Worm (Caenorhabditis elegans) whole organism, L1 larva: ENCODE results near the gene lgc-24.

Source experiments
- C34B4.2 ChIP-seq: sonication (generic microtip); optimal IDR thresholded peaks from 2 replicates; lab custom pipeline; 2017; ENCODE audit warnings: mild to moderate bottlenecking, missing genetic modification characterization, missing compliant biosample characterization
- aly-2 ChIP-seq: fragments of 150-350 bp; optimal IDR thresholded peaks from 2 replicates; lab custom pipeline; 2014; ENCODE audit warnings: missing biosample characterization, missing genetic modification characterization
- ceh-63 ChIP-seq: fragments of 200-800 bp; sonication (Bioruptor generic); optimal IDR thresholded peaks from 2 replicates; lab custom pipeline; 2018; ENCODE audit warnings: mild to moderate bottlenecking, missing genetic modification characterization, missing compliant biosample characterization
- ces-1 ChIP-seq: fragments of 150-350 bp; optimal IDR thresholded peaks from 2 replicates; lab custom pipeline; 2014; ENCODE audit warnings: missing biosample characterization, missing genetic modification reagents, missing genetic modification characterization
- dpl-1 ChIP-seq, 3 experiments: fragments of 150-350 bp in 2 of 3; sonication (generic microtip) in 1 of 3; optimal IDR thresholded peaks; 2 replicates each; lab custom pipeline; 2014 to 2017; ENCODE audit warnings: missing biosample characterization in 3 of 3, missing genetic modification characterization in 3 of 3, missing genetic modification reagents in 3 of 3
- efl-1 ChIP-seq, 4 experiments: fragments of 150-350 bp; optimal IDR thresholded peaks in 3 of 4; peaks in 1 of 4; 1 replicate in 1 of 4; 2 replicates in 3 of 4; lab custom pipeline; 2014; ENCODE audit warnings: missing biosample characterization in 2 of 4, missing genetic modification characterization in 2 of 4, missing genetic modification reagents in 2 of 4
- egl-27 ChIP-seq, 2 experiments: fragments of 150-350 bp in 1 of 2; sonication (generic microtip); optimal IDR thresholded peaks; 3 replicates each; lab custom pipeline; 2017 to 2018; ENCODE audit warnings: missing biosample characterization in 2 of 2, missing genetic modification characterization in 2 of 2, missing genetic modification reagents in 2 of 2
- elt-2 ChIP-seq: sonication (generic microtip); optimal IDR thresholded peaks from 2 replicates; lab custom pipeline; 2016; ENCODE audit warnings: missing genetic modification characterization, mild to moderate bottlenecking, inconsistent platforms, missing compliant biosample characterization, missing genetic modification reagents
- fkh-10 ChIP-seq: sonication (generic microtip); optimal IDR thresholded peaks from 2 replicates; lab custom pipeline; 2017; ENCODE audit warnings: missing biosample characterization, missing genetic modification reagents, missing genetic modification characterization
- fkh-4 ChIP-seq: sonication (generic microtip); optimal IDR thresholded peaks from 2 replicates; lab custom pipeline; 2016; ENCODE audit warnings: missing compliant biosample characterization, missing genetic modification characterization, borderline replicate concordance
- hlh-17 ChIP-seq: fragments of 200-800 bp; sonication (Bioruptor generic); optimal IDR thresholded peaks from 2 replicates; lab custom pipeline; 2018; ENCODE audit warnings: missing genetic modification characterization, mild to moderate bottlenecking, missing compliant biosample characterization, moderate library complexity, borderline replicate concordance
- hlh-4 ChIP-seq: sonication (generic microtip); optimal IDR thresholded peaks from 2 replicates; lab custom pipeline; 2016; ENCODE audit warnings: mild to moderate bottlenecking, missing genetic modification characterization, missing compliant biosample characterization
- hpl-2 ChIP-seq: fragments of 150-350 bp; optimal IDR thresholded peaks from 2 replicates; lab custom pipeline; 2014; ENCODE audit warnings: missing biosample characterization, missing genetic modification reagents, missing genetic modification characterization
- jun-1 ChIP-seq: fragments of 150-350 bp; optimal IDR thresholded peaks from 2 replicates; lab custom pipeline; 2014; ENCODE audit warnings: missing biosample characterization, missing genetic modification reagents, missing genetic modification characterization
- lin-14 ChIP-seq: fragments of 200-800 bp; sonication (Bioruptor generic); optimal IDR thresholded peaks from 2 replicates; lab custom pipeline; 2018; ENCODE audit warnings: mild to moderate bottlenecking, missing genetic modification characterization, moderate library complexity, missing compliant biosample characterization
- lin-35 ChIP-seq, 2 experiments: fragments of 150-350 bp; optimal IDR thresholded peaks; 2 replicates each; lab custom pipeline; 2014; ENCODE audit warnings: missing biosample characterization in 2 of 2, missing genetic modification characterization in 2 of 2, missing genetic modification reagents in 2 of 2
- lin-39 ChIP-seq: fragments of 150-350 bp; optimal IDR thresholded peaks from 2 replicates; lab custom pipeline; 2014; ENCODE audit warnings: missing biosample characterization, missing genetic modification reagents, missing genetic modification characterization
- lsy-2 ChIP-seq, 2 experiments: fragments of 150-350 bp; optimal IDR thresholded peaks; 2 replicates each; lab custom pipeline; 2014; ENCODE audit warnings: missing biosample characterization in 2 of 2, missing genetic modification characterization in 2 of 2
- mab-9 ChIP-seq: fragments of 200-800 bp; sonication (Bioruptor generic); IDR thresholded peaks from 2 replicates; pipeline ENCODE4 v1.3.6; 2022; ENCODE audit warnings: missing genetic modification reagents, missing genetic modification characterization, missing compliant biosample characterization
- mef-2 ChIP-seq: fragments of 150-350 bp; optimal IDR thresholded peaks from 2 replicates; lab custom pipeline; 2014; ENCODE audit warnings: missing biosample characterization, missing genetic modification characterization
- nhr-11 ChIP-seq: fragments of 150-350 bp; optimal IDR thresholded peaks from 2 replicates; lab custom pipeline; 2014; ENCODE audit warnings: missing biosample characterization, missing genetic modification characterization
- nhr-12 ChIP-seq: sonication (generic microtip); optimal IDR thresholded peaks from 2 replicates; lab custom pipeline; 2017; ENCODE audit warnings: missing biosample characterization, missing genetic modification characterization
- nhr-19 ChIP-seq: fragments of 200-800 bp; sonication (Bioruptor generic); conservative IDR thresholded peaks from 2 replicates; pipeline ENCODE4 v1.3.6; 2022; ENCODE audit warnings: missing genetic modification characterization, missing compliant biosample characterization
- nhr-20 ChIP-seq: sonication (generic microtip); optimal IDR thresholded peaks from 2 replicates; lab custom pipeline; 2016; ENCODE audit warnings: mild to moderate bottlenecking, missing genetic modification characterization, missing compliant biosample characterization
- nhr-237 ChIP-seq: fragments of 150-350 bp; optimal IDR thresholded peaks from 2 replicates; lab custom pipeline; 2014; ENCODE audit warnings: missing biosample characterization, missing genetic modification characterization
- nhr-28 ChIP-seq: fragments of 150-350 bp; optimal IDR thresholded peaks from 2 replicates; lab custom pipeline; 2014; ENCODE audit warnings: missing biosample characterization, missing genetic modification characterization
- nhr-47 ChIP-seq: sonication (generic microtip); optimal IDR thresholded peaks from 2 replicates; lab custom pipeline; 2016; ENCODE audit warnings: mild to moderate bottlenecking, missing genetic modification characterization, moderate library complexity, missing compliant biosample characterization
- nhr-71 ChIP-seq: sonication (generic microtip); optimal IDR thresholded peaks from 2 replicates; lab custom pipeline; 2016; ENCODE audit warnings: mild to moderate bottlenecking, missing genetic modification characterization, moderate library complexity, missing compliant biosample characterization
- nhr-77 ChIP-seq: fragments of 150-350 bp; optimal IDR thresholded peaks from 2 replicates; lab custom pipeline; 2014; ENCODE audit warnings: missing biosample characterization, missing genetic modification characterization
- pag-3 ChIP-seq: sonication (generic microtip); optimal IDR thresholded peaks from 2 replicates; lab custom pipeline; 2017; ENCODE audit warnings: missing genetic modification characterization, mild to moderate bottlenecking, missing compliant biosample characterization, antibody characterized with exemption, borderline replicate concordance; ENCODE audit not compliant: insufficient read depth
- pax-3 ChIP-seq: fragments of 200-800 bp; sonication (Bioruptor generic); optimal IDR thresholded peaks from 2 replicates; lab custom pipeline; 2018; ENCODE audit warnings: mild to moderate bottlenecking, missing genetic modification characterization, moderate library complexity, missing compliant biosample characterization
- rnt-1 ChIP-seq: sonication (generic microtip); optimal IDR thresholded peaks from 2 replicates; lab custom pipeline; 2016; ENCODE audit warnings: mild to moderate bottlenecking, missing genetic modification characterization, moderate library complexity, missing compliant biosample characterization
- snpc-4 ChIP-seq: fragments of 150-350 bp; optimal IDR thresholded peaks from 2 replicates; lab custom pipeline; 2014; ENCODE audit warnings: missing biosample characterization, missing genetic modification characterization
- sox-4 ChIP-seq: sonication (generic microtip); optimal IDR thresholded peaks from 2 replicates; lab custom pipeline; 2016; ENCODE audit warnings: missing genetic modification characterization, missing compliant biosample characterization
- swsn-7 ChIP-seq: sonication (generic microtip); optimal IDR thresholded peaks from 2 replicates; lab custom pipeline; 2016; ENCODE audit warnings: missing genetic modification characterization, missing compliant biosample characterization
- unc-30 ChIP-seq: sonication (generic microtip); optimal IDR thresholded peaks from 2 replicates; lab custom pipeline; 2017; ENCODE audit warnings: missing biosample characterization, missing genetic modification characterization
- zag-1 ChIP-seq: fragments of 150-350 bp; optimal IDR thresholded peaks from 2 replicates; lab custom pipeline; 2014; ENCODE audit warnings: missing biosample characterization, missing genetic modification characterization
- zip-4 ChIP-seq: fragments of 200-800 bp; sonication (Bioruptor generic); optimal IDR thresholded peaks from 2 replicates; lab custom pipeline; 2018; ENCODE audit warnings: mild to moderate bottlenecking, missing genetic modification characterization, moderate library complexity, missing compliant biosample characterization
- ztf-11 ChIP-seq, 2 experiments: sonication (generic microtip); optimal IDR thresholded peaks; 2 replicates each; lab custom pipeline; 2016 to 2017; ENCODE audit warnings: missing genetic modification characterization in 2 of 2, missing biosample characterization in 1 of 2, missing compliant biosample characterization in 1 of 2
- ztf-4 ChIP-seq: fragments of 150-350 bp; optimal IDR thresholded peaks from 2 replicates; lab custom pipeline; 2014; ENCODE audit warnings: missing biosample characterization, missing genetic modification characterization

lgc-24 gene

ce11 chrX:12068250-12068649 is at the start of gene lgc-24:
Gene lgc-24 (plus strand): TSS chrX:12068550.
- no peak for TF ChIP-seq nhr-11 (tag; lab: Kevin White, UChicago)
- no peak for TF ChIP-seq hpl-2 (GFP tag; lab: Kevin White, UChicago)
- no peak for TF ChIP-seq C34B4.2 (tag; lab: Kevin White, UChicago)
- TF ChIP-seq pax-3 (tag; lab: Kevin White, UChicago) = no peak
- no peak for TF ChIP-seq aly-2 (tag; lab: Kevin White, UChicago)
- no peak for TF ChIP-seq mab-9 (GFP tag; lab: Robert Waterston, UW)
- no peak for TF ChIP-seq elt-2
- no peak for TF ChIP-seq mef-2 (tag; lab: Kevin White, UChicago)
- no peak for TF ChIP-seq ceh-63 (GFP tag; lab: Kevin White, UChicago)
- TF ChIP-seq egl-27 (tag; optimal IDR thresholded peaks at IDR 0.05; lab: Kevin White, UChicago) = no peak
- TF ChIP-seq nhr-12 (tag; lab: Kevin White, UChicago) = no peak
- TF ChIP-seq dpl-1 (GFP tag; optimal IDR thresholded peaks at IDR 0.05; lab: Kevin White, UChicago) = no peak
- TF ChIP-seq nhr-19 = no peak
- TF ChIP-seq zip-4 (GFP tag; lab: Kevin White, UChicago) = no peak
- no peak for TF ChIP-seq nhr-237 (tag; lab: Kevin White, UChicago)
- no peak for TF ChIP-seq zag-1 (tag; lab: Kevin White, UChicago)
- no peak for TF ChIP-seq snpc-4 (tag; lab: Kevin White, UChicago)
- TF ChIP-seq lsy-2 (tag; optimal IDR thresholded peaks at IDR 0.05; lab: Kevin White, UChicago) = no peak

ce11 chrX:12021446-12021845 is 46.9 kb upstream of the lgc-24 start:
- TF ChIP-seq nhr-20 (tag; lab: Kevin White, UChicago) (no peak), hlh-17 (no peak), lin-14 (peak; percentile 58), ztf-11 (tag; optimal IDR thresholded peaks at IDR 0.05; lab: Kevin White, UChicago) (no peak), pag-3 (tag; lab: Kevin White, UChicago) (no peak), ces-1 (GFP tag; lab: Kevin White, UChicago) (no peak), swsn-7 (no peak), lin-39 (tag; lab: Kevin White, UChicago) (no peak), mef-2 (tag; lab: Kevin White, UChicago) (no peak), lin-35 (GFP tag; optimal IDR thresholded peaks at IDR 0.05; lab: Kevin White, UChicago) (no peak), lsy-2 (tag; optimal IDR thresholded peaks at IDR 0.05; lab: Kevin White, UChicago) (peak in 1 of 2 experiments; percentile 3), nhr-77 (no peak), nhr-28 (tag; lab: Kevin White, UChicago) (no peak), fkh-10 (GFP tag; lab: Kevin White, UChicago) (peak; percentile 67), fkh-4 (no peak), efl-1 (optimal IDR thresholded peaks at IDR 0.05; lab: Kevin White, UChicago) (no peak), efl-1 (GFP tag; optimal IDR thresholded peaks at IDR 0.05 in 1 of 2; lab: Kevin White, UChicago) (peak in 1 of 2 experiments; percentile 76)
- TF ChIP-seq, all 84 proteins: peak for 4

- TF ChIP-seq unc-30 (tag; lab: Kevin White, UChicago) (no peak), nhr-47 (tag; lab: Kevin White, UChicago) (peak; percentile 30), nhr-71 (tag; lab: Kevin White, UChicago) (peak; percentile 43), jun-1 (tag; lab: Kevin White, UChicago) (no peak), nhr-237 (tag; lab: Kevin White, UChicago) (no peak), hlh-4 (tag; lab: Kevin White, UChicago) (peak; percentile 100), ztf-4 (tag; lab: Kevin White, UChicago) (no peak), sox-4 (tag; lab: Kevin White, UChicago) (no peak), rnt-1 (tag; lab: Kevin White, UChicago) (no peak)
Observed at ce11 chrX:12022496-12022895, 45.9 kb upstream of the lgc-24 start.
